Worm (Caenorhabditis elegans): Measurements from ENCODE around the gene Y46G5A.23.

Gene Y46G5A.23

ce11 chrII:12785391-12785790 lies 43.4 kb downstream of the Y46G5A.23 start, which contains the start of gene Y46G5A.15:
TSS of gene Y46G5A.15 (minus strand) at chrII:12785416.
- TF ChIP-seq tbx-37 (GFP tag; conservative IDR thresholded peaks at IDR 0.05) (no peak), sea-1 (GFP tag; conservative IDR thresholded peaks at IDR 0.05) (no peak), F13C5.2 (tag; optimal IDR thresholded peaks at IDR 0.05) (no peak), ceh-36 (tag; optimal IDR thresholded peaks at IDR 0.05) (no peak), flt-1 (GFP tag; IDR thresholded peaks at IDR 0.05) (no peak)
